Fruit fly (Drosophila melanogaster) Kc167 (cell line): ENCODE data around the gene CG14868.

ENCODE experiments used
- Myc ChIP-seq: fragments of >200 bp; optimal IDR thresholded peaks from 2 replicates; lab custom pipeline; 2017; ENCODE audit warnings: missing external identifiers
- Sin3A ChIP-seq: fragments of >200 bp; optimal IDR thresholded peaks from 2 replicates; lab custom pipeline; 2018; ENCODE audit warnings: missing external identifiers
- h ChIP-seq: fragments of >200 bp; optimal IDR thresholded peaks from 3 replicates; lab custom pipeline; 2018; ENCODE audit warnings: missing external identifiers
- insv ChIP-seq: fragments of >200 bp; optimal IDR thresholded peaks from 3 replicates; lab custom pipeline; 2018; ENCODE audit warnings: missing external identifiers
- psq ChIP-seq: fragments of >200 bp; optimal IDR thresholded peaks from 2 replicates; lab custom pipeline; 2017; ENCODE audit warnings: missing external identifiers
- ttk ChIP-seq: sonication (Bioruptor generic); optimal IDR thresholded peaks from 2 replicates; lab custom pipeline; 2017; ENCODE audit warnings: missing external identifiers

The CG14868 gene

DNA sequence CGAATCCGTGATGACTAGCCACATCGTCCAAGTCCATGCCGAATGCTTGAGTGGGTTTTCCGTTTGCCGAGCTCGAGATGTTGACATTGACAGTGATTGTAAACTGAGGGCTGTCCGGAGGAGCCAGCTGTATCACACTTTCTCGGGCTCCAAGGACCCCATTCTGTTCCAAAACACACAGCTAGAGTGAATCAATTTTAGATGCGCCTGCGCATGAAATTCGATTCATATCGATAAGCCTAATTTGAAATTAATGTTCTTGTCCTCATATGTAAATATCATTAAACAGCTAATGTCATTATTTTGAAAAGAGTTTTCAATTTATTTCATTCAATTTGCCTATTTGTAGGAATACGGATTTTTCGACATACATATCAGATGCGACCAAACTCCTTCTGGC is at the start of gene CG14868:
CG14868 (minus strand) TSS at position 204 of the 400 bp plus-strand sequence.
- TF ChIP-seq insv (lab: Kevin White, UChicago) (no peak), psq (lab: Kevin White, UChicago) (no peak), Sin3A (lab: Kevin White, UChicago) (no peak), h (lab: Kevin White, UChicago) (no peak), ttk (no peak), Myc (lab: Kevin White, UChicago) (no peak)

- TF ChIP-seq Sin3A (lab: Kevin White, UChicago): no peak
- no peak for TF ChIP-seq insv (lab: Kevin White, UChicago)
- TF ChIP-seq psq (lab: Kevin White, UChicago): no peak
- TF ChIP-seq h (lab: Kevin White, UChicago): no peak
- TF ChIP-seq ttk: no peak
- no peak for TF ChIP-seq Myc (lab: Kevin White, UChicago)
Observed at dm6 chr3R:15418824-15419530, 49.2 kb upstream of the CG14868 start.

dm6 chr3R:15417761-15418754 is 48.3 kb upstream of the CG14868 start:
- TF ChIP-seq insv (lab: Kevin White, UChicago): no peak
- TF ChIP-seq Myc (lab: Kevin White, UChicago): no peak
- no peak for TF ChIP-seq Sin3A (lab: Kevin White, UChicago)
- TF ChIP-seq ttk: no peak
- no peak for TF ChIP-seq psq (lab: Kevin White, UChicago)
- no peak for TF ChIP-seq h (lab: Kevin White, UChicago)

- no peak for TF ChIP-seq psq (lab: Kevin White, UChicago)
- no peak for TF ChIP-seq Sin3A (lab: Kevin White, UChicago)
- no peak for TF ChIP-seq insv (lab: Kevin White, UChicago)
- TF ChIP-seq Myc (lab: Kevin White, UChicago): no peak
- no peak for TF ChIP-seq ttk
- TF ChIP-seq h (lab: Kevin White, UChicago): no peak
Observed at dm6 chr3R:15414936-15415601, 45.3 kb upstream of the CG14868 start.

DNA sequence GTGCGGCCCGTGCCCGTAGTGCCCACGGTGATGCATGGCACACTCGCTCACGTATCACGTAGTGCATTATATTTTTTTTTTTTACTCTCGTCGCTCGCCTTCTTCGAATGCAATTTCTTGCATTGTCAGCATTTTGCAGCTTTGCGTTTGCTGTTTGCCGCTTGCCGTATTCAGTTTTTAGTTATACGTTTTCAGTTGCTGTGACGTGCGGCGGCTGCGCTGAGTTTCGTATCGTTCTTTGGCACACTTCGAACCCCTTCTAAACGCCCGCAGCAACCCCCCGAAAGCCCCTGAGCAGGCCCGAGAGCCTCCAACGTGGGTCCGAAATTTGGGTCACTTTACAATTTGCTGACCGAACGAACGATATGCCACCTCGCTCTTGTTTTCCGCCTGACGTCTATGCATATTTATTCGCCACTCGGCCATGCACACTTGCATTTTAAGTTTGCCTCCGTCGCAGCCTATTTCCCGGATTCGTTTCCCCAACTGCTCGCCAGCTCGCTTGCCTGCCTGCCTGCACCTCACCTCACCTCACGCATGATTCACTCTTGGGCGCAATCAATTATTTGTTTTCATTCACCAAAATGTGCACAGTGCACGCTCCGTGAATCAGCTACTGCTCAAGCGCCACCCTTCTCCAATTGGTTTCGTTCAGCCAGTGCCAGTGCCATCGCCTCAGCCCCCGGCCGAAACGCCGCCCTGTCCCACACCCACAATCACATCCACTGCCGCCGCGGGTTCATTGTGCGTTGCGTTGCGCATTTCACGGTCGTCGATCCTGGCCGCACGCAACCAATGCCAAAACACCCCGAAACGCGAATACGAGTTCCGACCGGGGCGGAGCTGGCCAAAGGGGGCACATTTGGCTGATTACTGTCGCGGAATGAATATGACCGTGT is 41.2 kb upstream of the CG14868 start:
- TF ChIP-seq insv (lab: Kevin White, UChicago) (no peak), Sin3A (lab: Kevin White, UChicago) (no peak), psq (lab: Kevin White, UChicago) (no peak), Myc (lab: Kevin White, UChicago) (no peak), ttk (no peak), h (lab: Kevin White, UChicago) (no peak)

dm6 chr3R:15409772-15410688 is 40.3 kb upstream of the CG14868 start:
- TF ChIP-seq Sin3A (lab: Kevin White, UChicago): no peak
- TF ChIP-seq ttk: no peak
- TF ChIP-seq h (lab: Kevin White, UChicago): no peak
- no peak for TF ChIP-seq Myc (lab: Kevin White, UChicago)
- no peak for TF ChIP-seq psq (lab: Kevin White, UChicago)
- TF ChIP-seq insv (lab: Kevin White, UChicago): no peak

DNA sequence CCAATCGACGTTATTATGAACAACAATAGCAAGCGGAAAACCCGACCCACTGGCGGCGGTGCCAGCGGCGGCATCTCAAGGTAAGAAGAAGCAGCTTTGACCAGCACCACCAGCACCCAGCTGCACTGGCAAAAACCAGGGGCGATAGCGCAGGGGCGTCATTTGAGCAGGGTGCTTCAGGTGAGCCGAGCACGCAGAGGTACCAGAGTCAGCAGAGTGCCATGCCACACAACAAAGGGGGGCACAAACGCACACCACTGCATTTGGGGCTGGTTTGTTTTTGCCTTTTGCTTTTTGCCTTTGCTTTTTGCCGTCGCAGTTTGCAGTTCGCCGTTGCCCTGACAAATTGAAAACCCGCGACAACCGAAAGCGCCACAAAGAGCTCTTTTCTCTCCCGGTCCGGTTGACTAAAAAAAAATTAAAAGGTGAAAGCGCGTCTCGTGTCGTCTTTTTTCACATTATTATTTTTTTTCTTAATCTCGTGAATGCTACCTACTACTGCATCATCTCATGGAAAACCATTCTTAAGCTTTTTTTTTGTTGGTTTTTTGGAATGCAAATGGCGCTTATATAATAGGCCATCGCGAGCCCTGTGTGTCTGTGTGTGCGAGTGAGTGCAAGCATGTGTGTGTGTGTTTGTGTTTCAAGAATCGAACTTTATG is 39.5 kb upstream of the CG14868 start:
- no peak for TF ChIP-seq insv (lab: Kevin White, UChicago)
- TF ChIP-seq psq (lab: Kevin White, UChicago): no peak
- TF ChIP-seq h (lab: Kevin White, UChicago): no peak

DNA sequence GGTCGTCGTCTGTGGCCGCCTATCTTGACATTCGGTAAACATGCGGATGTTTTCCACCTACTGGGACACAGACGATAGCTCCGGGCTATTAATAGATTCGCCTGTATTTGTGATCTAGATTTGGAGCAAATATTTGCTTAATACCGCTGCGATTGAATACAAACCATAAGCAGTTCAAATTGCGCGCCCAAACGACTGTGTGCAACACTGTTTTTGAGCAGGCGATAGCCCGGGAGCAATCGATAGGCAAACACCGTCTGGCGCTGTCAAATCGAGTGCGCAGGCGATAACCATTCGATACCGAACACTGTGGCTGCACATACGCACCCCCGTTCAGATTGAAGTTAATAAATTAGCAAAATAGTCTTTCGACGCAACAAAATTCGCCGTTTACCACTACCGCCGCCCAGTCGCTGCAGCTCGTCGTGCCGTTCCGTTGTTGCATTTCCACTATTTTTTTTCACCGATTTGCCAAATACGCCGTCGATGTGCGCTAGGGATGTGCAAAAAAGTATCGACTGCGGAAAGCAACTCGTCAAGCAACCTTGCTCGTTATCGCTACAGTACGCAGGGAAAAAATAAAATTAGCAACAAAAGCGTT is 38.5 kb upstream of the CG14868 start, which contains the start of gene Atx2:
Atx2 (plus strand) TSS at position 293 of the 601 bp plus-strand sequence.
- TF ChIP-seq psq (lab: Kevin White, UChicago) (peak; percentile 90), Sin3A (lab: Kevin White, UChicago) (no peak)

- no peak for TF ChIP-seq insv (lab: Kevin White, UChicago)
- no peak for TF ChIP-seq h (lab: Kevin White, UChicago)
- TF ChIP-seq Sin3A (lab: Kevin White, UChicago): no peak
- TF ChIP-seq Myc (lab: Kevin White, UChicago): no peak
- TF ChIP-seq psq (lab: Kevin White, UChicago): no peak
- no peak for TF ChIP-seq ttk
Observed at dm6 chr3R:15407020-15407501, 37.3 kb upstream of the CG14868 start, which contains the start of gene CG6125. TSS of gene CG6125 (minus strand) at chr3R:15407070.
